Worm (Caenorhabditis elegans): Measurements from ENCODE around the gene Y62H9A.1.

DNA sequence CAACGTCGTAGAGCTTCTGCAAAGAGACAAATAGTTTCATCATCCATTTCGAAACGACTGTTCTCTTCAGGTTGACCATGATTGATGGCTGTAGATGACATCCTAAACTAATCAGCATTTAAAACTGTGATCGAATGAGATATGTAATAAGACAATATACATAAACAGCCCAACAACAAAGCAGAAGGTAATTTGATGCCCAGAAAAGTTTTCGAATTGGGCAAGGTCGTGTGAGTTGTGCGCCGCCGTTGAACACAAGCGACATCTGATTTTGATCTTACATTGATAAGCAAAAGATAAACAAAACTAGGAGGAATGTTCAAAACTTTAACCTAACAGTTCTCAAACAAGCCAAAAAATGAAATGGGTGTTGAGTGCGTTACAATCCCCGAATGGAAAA lies 10.2 kb downstream of the Y62H9A.1 start, which contains the start of gene Y62H9A.7:
- TF ChIP-seq ama-1 (optimal IDR thresholded peaks at IDR 0.05), result no peak
- TF ChIP-seq fax-1 (tag; optimal IDR thresholded peaks at IDR 0.05), result no peak
- TF ChIP-seq hlh-8 (tag; optimal IDR thresholded peaks at IDR 0.05), result no peak
- no peak for TF ChIP-seq pha-4 (tag; optimal IDR thresholded peaks at IDR 0.05)
- TF ChIP-seq tbx-2 (tag; optimal IDR thresholded peaks at IDR 0.05), result no peak
- no peak for TF ChIP-seq Y22D7AL.16 (tag; optimal IDR thresholded peaks at IDR 0.05)
- TF ChIP-seq nhr-11 (tag; optimal IDR thresholded peaks at IDR 0.05), result no peak
- TF ChIP-seq nfya-1 (tag; optimal IDR thresholded peaks at IDR 0.05), result no peak
- TF ChIP-seq K02D7.2 (tag; optimal IDR thresholded peaks at IDR 0.05), result no peak
